Fruit fly (Drosophila melanogaster): ENCODE results near the gene Ibf1.
A peak's percentile ranks its signal among the peaks of the same experiment; 100 is the strongest.

The Ibf1 gene

DNA sequence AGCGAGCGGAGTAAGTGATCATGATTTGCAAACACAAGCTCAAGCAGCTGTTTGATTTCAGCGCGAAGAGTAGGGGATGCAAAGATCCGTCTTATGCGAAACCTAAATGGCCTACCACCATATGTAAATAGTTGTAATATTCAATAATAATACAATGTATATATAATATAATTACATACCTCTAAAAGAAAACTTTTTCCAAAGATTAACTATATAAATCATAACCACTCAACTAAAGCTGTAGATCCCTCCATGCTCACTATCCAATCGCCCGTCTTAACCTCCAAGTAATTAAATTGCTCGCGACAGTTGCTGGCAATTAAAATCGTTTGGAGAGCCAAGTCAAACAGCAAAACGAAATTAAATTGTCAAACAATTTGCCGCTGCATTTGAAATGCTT, 31.4 kb upstream of the Ibf1 start (continued):
- no peak for TF ChIP-seq dan (GFP tag; IDR thresholded peaks at IDR 0.05)
- TF ChIP-seq corto (GFP tag; optimal IDR thresholded peaks at IDR 0.05): peak; percentile 44
- peak; percentile 51 for TF ChIP-seq Ravus (GFP tag; IDR thresholded peaks at IDR 0.05)
- TF ChIP-seq ERR (GFP tag; optimal IDR thresholded peaks at IDR 0.05): no peak
- no peak for TF ChIP-seq sug (tag; optimal IDR thresholded peaks at IDR 0.05)
- peak; percentile 88 for TF ChIP-seq al (GFP tag; IDR thresholded peaks at IDR 0.05)
- TF ChIP-seq klu (GFP tag; IDR thresholded peaks at IDR 0.05): no peak
- no peak for TF ChIP-seq tx (GFP tag; optimal IDR thresholded peaks at IDR 0.05)
- peak; percentile 84 for TF ChIP-seq sob (GFP tag; IDR thresholded peaks at IDR 0.05)
- no peak for TF ChIP-seq unc-4 (GFP tag; IDR thresholded peaks at IDR 0.05; ENCODE audit: partially characterized antibody)
- no peak for TF ChIP-seq pb (GFP tag; optimal IDR thresholded peaks at IDR 0.05)
- TF ChIP-seq chn (GFP tag; optimal IDR thresholded peaks at IDR 0.05): no peak
- no peak for TF ChIP-seq Hey (tag; optimal IDR thresholded peaks at IDR 0.05)
- peak; percentile 26; the same call in 1 of the 2 replicates for TF ChIP-seq wor (GFP tag; IDR thresholded peaks at IDR 0.05)
- peak; percentile 82 for TF ChIP-seq CG10209 (GFP tag; optimal IDR thresholded peaks at IDR 0.05)
- TF ChIP-seq CG9797 (GFP tag; optimal IDR thresholded peaks at IDR 0.05): no peak
- TF ChIP-seq CG43689 (GFP tag; IDR thresholded peaks at IDR 0.05): peak; percentile 30; the same call in 1 of the 2 replicates
- TF ChIP-seq Vsx1 (GFP tag; optimal IDR thresholded peaks at IDR 0.05): no peak
- TF ChIP-seq az2 (GFP tag; optimal IDR thresholded peaks at IDR 0.05): peak; percentile 50
- no peak for TF ChIP-seq Myb (GFP tag; optimal IDR thresholded peaks at IDR 0.05)
- TF ChIP-seq shn (GFP tag; optimal IDR thresholded peaks at IDR 0.05): no peak
- peak; percentile 29 for TF ChIP-seq CG6654 (GFP tag; optimal IDR thresholded peaks at IDR 0.05)
- TF ChIP-seq bcd (GFP tag; optimal IDR thresholded peaks at IDR 0.05): peak; percentile 83
- TF ChIP-seq CG4854 (GFP tag; optimal IDR thresholded peaks at IDR 0.05): no peak
- peak; percentile 73 for TF ChIP-seq CG6272 (GFP tag; IDR thresholded peaks at IDR 0.05)
- TF ChIP-seq vfl (GFP tag; optimal IDR thresholded peaks at IDR 0.05): peak; percentile 32
- TF ChIP-seq CG12236 (GFP tag; optimal IDR thresholded peaks at IDR 0.05): no peak
- TF ChIP-seq CG17328 (GFP tag; IDR thresholded peaks at IDR 0.05): peak; percentile 64
- peak; percentile 61 for TF ChIP-seq gsb (GFP tag; IDR thresholded peaks at IDR 0.05)
- peak; percentile 90 for TF ChIP-seq slbo (GFP tag; IDR thresholded peaks at IDR 0.05)
- TF ChIP-seq CG15601 (tag; optimal IDR thresholded peaks at IDR 0.05): no peak
- no peak for TF ChIP-seq Dll (GFP tag; IDR thresholded peaks at IDR 0.05; ENCODE audit: partially characterized antibody)
- peak; percentile 81 for TF ChIP-seq CG9932 (GFP tag; IDR thresholded peaks at IDR 0.05)
- no peak for TF ChIP-seq CG17186 (GFP tag; optimal IDR thresholded peaks at IDR 0.05)
- TF ChIP-seq gem (tag; optimal IDR thresholded peaks at IDR 0.05): peak; percentile 89
- TF ChIP-seq CG42726 (GFP tag; IDR thresholded peaks at IDR 0.05; ENCODE audit: partially characterized antibody): no peak
- TF ChIP-seq CG4360 (GFP tag; IDR thresholded peaks at IDR 0.05): no peak
- no peak for TF ChIP-seq CG12071 (GFP tag; optimal IDR thresholded peaks at IDR 0.05)
- peak; percentile 67; the same call in 1 of the 2 replicates for TF ChIP-seq Xrp1 (GFP tag; IDR thresholded peaks at IDR 0.05)
- TF ChIP-seq Dek (tag; optimal IDR thresholded peaks at IDR 0.05): peak; percentile 84
- TF ChIP-seq MTF-1 (GFP tag; optimal IDR thresholded peaks at IDR 0.05; ENCODE audit: borderline replicate concordance): no peak
- TF ChIP-seq CG4617 (GFP tag; optimal IDR thresholded peaks at IDR 0.05; ENCODE audit: borderline replicate concordance): no peak
- no peak for TF ChIP-seq sd (tag; optimal IDR thresholded peaks at IDR 0.05)
- peak; percentile 74 for TF ChIP-seq fd3F (GFP tag; optimal IDR thresholded peaks at IDR 0.05)
- no peak for TF ChIP-seq CG1792 (GFP tag; optimal IDR thresholded peaks at IDR 0.05)
- no peak for TF ChIP-seq Nf-YB (GFP tag; optimal IDR thresholded peaks at IDR 0.05)
- peak; percentile 16 for TF ChIP-seq Deaf1 (tag; optimal IDR thresholded peaks at IDR 0.05)
- peak; percentile 35; the same call in 1 of the 2 replicates for TF ChIP-seq CG1024 (GFP tag; IDR thresholded peaks at IDR 0.05)
- peak; percentile 19 for TF ChIP-seq Dad (GFP tag; optimal IDR thresholded peaks at IDR 0.05)
- peak; percentile 84 for TF ChIP-seq CG18599 (GFP tag; optimal IDR thresholded peaks at IDR 0.05)
- TF ChIP-seq mld (GFP tag; IDR thresholded peaks at IDR 0.05; ENCODE audit: partially characterized antibody): no peak
